Fruit fly (Drosophila melanogaster) whole organism, pupa: ENCODE results near the gene dpp.

Experiments
- CG17806 ChIP-seq: fragments of 200-800 bp; sonication (Bioruptor generic); optimal IDR thresholded peaks from 2 replicates; lab custom pipeline; 2018; ENCODE audit warnings: missing biosample characterization, mild to moderate bottlenecking, missing genetic modification characterization, moderate library complexity
- CG34367 ChIP-seq: fragments of 200-800 bp; sonication (Bioruptor generic); optimal IDR thresholded peaks from 2 replicates; lab custom pipeline; 2018; ENCODE audit warnings: missing biosample characterization, mild to moderate bottlenecking, missing genetic modification characterization
- CG9948 ChIP-seq: fragments of 200-800 bp; sonication (Bioruptor generic); optimal IDR thresholded peaks from 2 replicates; lab custom pipeline; 2018; ENCODE audit warnings: missing biosample characterization, mild to moderate bottlenecking, missing genetic modification characterization, moderate library complexity
- EcR ChIP-seq: fragments of 200-800 bp; sonication (Bioruptor generic); optimal IDR thresholded peaks from 3 replicates; lab custom pipeline; 2019; ENCODE audit warnings: missing biosample characterization, missing genetic modification characterization, mild to moderate bottlenecking, moderate library complexity, missing genetic modification reagents
- Pif1B ChIP-seq: fragments of 200-800 bp; sonication (Bioruptor generic); optimal IDR thresholded peaks from 3 replicates; lab custom pipeline; 2016; ENCODE audit warnings: missing biosample characterization, missing genetic modification characterization

DNA sequence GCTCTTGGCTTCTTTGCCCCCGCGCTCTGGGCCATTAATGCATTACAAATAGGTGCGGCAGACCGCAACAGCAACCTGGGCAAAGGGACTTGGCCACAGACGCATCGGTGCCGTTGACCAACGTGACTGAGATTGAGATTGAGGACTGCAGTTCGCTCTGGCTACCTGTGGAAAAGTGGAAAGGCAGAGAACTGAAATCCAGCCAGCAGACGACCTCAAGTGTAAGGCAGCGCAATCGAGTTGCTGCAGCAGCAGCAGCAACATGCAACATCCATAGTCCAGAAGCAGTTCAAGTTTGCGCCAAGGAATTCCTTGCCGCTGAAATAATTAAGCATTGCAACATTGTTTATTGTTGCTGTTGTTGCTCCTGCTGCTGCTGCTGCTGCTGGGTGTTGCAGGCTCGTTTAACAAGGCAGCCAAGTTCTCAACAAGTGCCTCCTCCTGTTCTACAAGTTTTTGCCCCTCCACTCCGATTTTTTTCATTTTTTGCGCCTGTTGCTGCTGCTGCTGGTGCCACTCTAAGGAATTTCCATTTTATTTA lies 2.5 kb upstream of the dpp start:
- TF ChIP-seq CG17806 (tag; lab: Kevin White, UChicago), result no peak
- TF ChIP-seq CG34367 (tag; lab: Kevin White, UChicago), result no peak
- TF ChIP-seq CG9948, result no peak
- peak; percentile 66 for TF ChIP-seq EcR
- no peak for TF ChIP-seq Pif1B (GFP tag; lab: Kevin White, UChicago)
